Worm (Caenorhabditis elegans) whole organism, early embryonic: Measurements from ENCODE around the gene K06A1.2.

Experiments used
- B0310.2 ChIP-seq: sonication (generic microtip); optimal IDR thresholded peaks from 2 replicates; lab custom pipeline; 2016; ENCODE audit warnings: mild to moderate bottlenecking, missing genetic modification characterization, missing compliant biosample characterization
- F13C5.2 ChIP-seq: sonication (generic microtip); optimal IDR thresholded peaks from 2 replicates; lab custom pipeline; 2017; ENCODE audit warnings: mild to moderate bottlenecking, missing genetic modification characterization, inconsistent platforms, missing compliant biosample characterization
- aly-1 ChIP-seq: sonication (generic microtip); optimal IDR thresholded peaks from 2 replicates; lab custom pipeline; 2016; ENCODE audit warnings: missing genetic modification characterization, missing compliant biosample characterization
- ama-1 ChIP-seq: fragments of 150-350 bp; optimal IDR thresholded peaks from 2 replicates; lab custom pipeline; 2014
- ceh-13 ChIP-seq: fragments of 200-800 bp; sonication (Bioruptor generic); optimal IDR thresholded peaks from 2 replicates; lab custom pipeline; 2018; ENCODE audit warnings: mild to moderate bottlenecking, missing genetic modification characterization, missing compliant biosample characterization
- ceh-36 ChIP-seq: sonication (generic microtip); optimal IDR thresholded peaks from 2 replicates; lab custom pipeline; 2016; ENCODE audit warnings: missing genetic modification characterization, inconsistent platforms, missing compliant biosample characterization
- ets-7 ChIP-seq: sonication (generic microtip); optimal IDR thresholded peaks from 2 replicates; lab custom pipeline; 2016; ENCODE audit warnings: missing genotype, missing genetic modification characterization, missing compliant biosample characterization
- flt-1 ChIP-seq: fragments of 200-800 bp; sonication (Bioruptor generic); IDR thresholded peaks from 2 replicates; pipeline ENCODE4 v1.3.6; 2022; ENCODE audit warnings: missing genetic modification characterization, missing compliant biosample characterization
- hmbx-1 ChIP-seq: sonication (generic microtip); optimal IDR thresholded peaks from 2 replicates; lab custom pipeline; 2016; ENCODE audit warnings: mild to moderate bottlenecking, missing genetic modification characterization, missing compliant biosample characterization
- hmg-4 ChIP-seq: fragments of 200-800 bp; sonication (Bioruptor generic); optimal IDR thresholded peaks from 2 replicates; lab custom pipeline; 2018; ENCODE audit warnings: mild to moderate bottlenecking, missing genetic modification characterization, missing compliant biosample characterization
- hnd-1 ChIP-seq: sonication (generic microtip); optimal IDR thresholded peaks from 2 replicates; lab custom pipeline; 2016; ENCODE audit warnings: missing genetic modification characterization, missing compliant biosample characterization
- pes-1 ChIP-seq: fragments of 200-800 bp; sonication (Bioruptor generic); IDR thresholded peaks from 2 replicates; pipeline ENCODE4 v1.3.6; 2022; ENCODE audit warnings: missing genetic modification reagents, missing genetic modification characterization, missing compliant biosample characterization
- scrt-1 ChIP-seq: fragments of 200-800 bp; sonication (Bioruptor generic); IDR thresholded peaks from 2 replicates; pipeline ENCODE4 v1.3.6; 2022; ENCODE audit warnings: missing genetic modification characterization, missing compliant biosample characterization
- sea-1 ChIP-seq: fragments of 200-800 bp; sonication (Bioruptor generic); conservative IDR thresholded peaks from 2 replicates; pipeline ENCODE4 v1.3.6; 2022; ENCODE audit warnings: missing genetic modification characterization, missing compliant biosample characterization
- tbx-11 ChIP-seq: fragments of 200-800 bp; sonication (Bioruptor generic); IDR thresholded peaks from 2 replicates; pipeline ENCODE4 v1.3.6; 2022; ENCODE audit warnings: missing genetic modification characterization, missing compliant biosample characterization
- tbx-37 ChIP-seq: fragments of 200-800 bp; sonication (Bioruptor generic); conservative IDR thresholded peaks from 2 replicates; pipeline ENCODE4 v1.3.6; 2022; ENCODE audit warnings: missing genetic modification reagents, missing genetic modification characterization, missing compliant biosample characterization
- tra-4 ChIP-seq: sonication (generic microtip); optimal IDR thresholded peaks from 2 replicates; lab custom pipeline; 2017; ENCODE audit warnings: missing genetic modification characterization, missing compliant biosample characterization

Gene K06A1.2

DNA sequence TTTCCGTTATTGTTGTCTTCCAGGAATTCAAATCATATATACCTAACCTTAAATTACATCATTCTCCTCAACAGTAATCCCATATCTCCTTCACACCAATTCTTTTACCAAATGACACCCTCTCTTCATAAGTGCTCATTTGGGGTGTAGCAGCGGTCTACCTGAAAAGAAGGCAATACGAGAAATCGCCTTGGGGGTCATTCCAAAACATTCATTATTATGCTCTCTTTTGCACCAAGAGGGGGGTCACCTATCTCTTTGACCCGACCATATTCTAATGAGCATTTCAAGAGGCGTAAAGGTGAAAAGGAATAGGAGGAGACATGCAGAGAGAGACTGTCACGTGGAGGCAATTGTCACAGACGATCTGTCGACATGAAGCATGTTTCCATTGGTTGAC lies 7.0 kb upstream of the K06A1.2 start:
- TF ChIP-seq tbx-11 (GFP tag; lab: Robert Waterston, UW) = no peak
- TF ChIP-seq sea-1 (GFP tag; lab: Robert Waterston, UW) = no peak
- no peak for TF ChIP-seq tbx-37 (GFP tag; lab: Robert Waterston, UW)
- TF ChIP-seq ets-7 = no peak
- no peak for TF ChIP-seq hmg-4 (GFP tag; lab: Kevin White, UChicago)
- TF ChIP-seq hnd-1 (tag; lab: Kevin White, UChicago) = no peak
- no peak for TF ChIP-seq B0310.2 (tag; lab: Kevin White, UChicago)
- no peak for TF ChIP-seq F13C5.2 (tag; lab: Kevin White, UChicago)
- no peak for TF ChIP-seq flt-1
- no peak for TF ChIP-seq ama-1 (lab: Kevin White, UChicago)
- no peak for TF ChIP-seq pes-1 (GFP tag; lab: Robert Waterston, UW)
- TF ChIP-seq ceh-13 (GFP tag; lab: Kevin White, UChicago) = no peak
- no peak for TF ChIP-seq ceh-36
- TF ChIP-seq tra-4 (tag; lab: Kevin White, UChicago) = no peak
- TF ChIP-seq hmbx-1 = no peak
- no peak for TF ChIP-seq scrt-1 (GFP tag; lab: Robert Waterston, UW)
- no peak for TF ChIP-seq aly-1 (tag; lab: Kevin White, UChicago)

DNA sequence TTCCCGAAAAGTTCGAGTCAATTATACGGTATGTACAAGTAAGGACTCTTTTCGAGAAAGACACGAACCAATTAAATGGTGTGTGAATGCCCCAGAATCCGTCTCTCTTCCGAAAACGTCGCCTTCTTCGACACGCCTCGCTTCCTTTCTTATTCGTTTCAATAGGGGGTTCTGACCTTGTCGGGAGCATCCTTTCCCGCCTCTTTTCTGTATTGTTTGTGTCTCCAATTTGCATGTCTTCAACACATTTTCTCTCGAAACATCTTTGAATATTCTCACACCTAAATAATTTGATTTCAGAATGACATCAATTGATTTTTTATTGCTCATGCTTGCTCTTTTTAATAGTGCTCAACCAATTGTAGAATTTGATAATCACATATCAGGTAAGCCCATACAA lies 2.7 kb upstream of the K06A1.2 start, which contains the start of gene cutl-16:
Gene cutl-16 (plus strand): TSS at position 301 of the 400 bp plus-strand sequence.
- TF ChIP-seq tbx-37 (GFP tag; lab: Robert Waterston, UW) (no peak), tbx-11 (GFP tag; lab: Robert Waterston, UW) (no peak)

DNA sequence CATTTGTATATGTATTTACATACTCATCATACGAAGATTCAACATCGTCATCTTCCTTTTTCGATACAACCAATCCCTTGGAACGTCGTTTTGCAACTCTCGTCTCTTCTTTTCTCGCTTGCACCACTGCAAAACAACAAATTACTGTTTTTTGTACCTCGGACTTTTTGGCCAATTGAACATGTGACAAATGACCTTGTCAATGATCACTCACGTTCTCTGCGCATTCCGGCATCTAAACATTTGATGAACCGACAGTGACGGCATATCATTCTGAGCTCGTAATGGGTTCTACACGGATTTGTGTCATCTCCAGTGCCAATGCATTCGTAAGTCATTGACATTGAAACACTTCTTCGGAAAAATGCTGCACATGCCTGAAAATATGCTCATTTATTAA lies 4.4 kb downstream of the K06A1.2 start:
- TF ChIP-seq flt-1 (no peak), tbx-11 (GFP tag; lab: Robert Waterston, UW) (no peak), scrt-1 (GFP tag; lab: Robert Waterston, UW) (no peak), ama-1 (lab: Kevin White, UChicago) (no peak), sea-1 (GFP tag; lab: Robert Waterston, UW) (no peak), F13C5.2 (tag; lab: Kevin White, UChicago) (no peak), ets-7 (no peak), ceh-36 (no peak), tra-4 (tag; lab: Kevin White, UChicago) (no peak), pes-1 (GFP tag; lab: Robert Waterston, UW) (no peak), hnd-1 (tag; lab: Kevin White, UChicago) (no peak), tbx-37 (GFP tag; lab: Robert Waterston, UW) (no peak), B0310.2 (tag; lab: Kevin White, UChicago) (no peak), hmbx-1 (no peak)

DNA sequence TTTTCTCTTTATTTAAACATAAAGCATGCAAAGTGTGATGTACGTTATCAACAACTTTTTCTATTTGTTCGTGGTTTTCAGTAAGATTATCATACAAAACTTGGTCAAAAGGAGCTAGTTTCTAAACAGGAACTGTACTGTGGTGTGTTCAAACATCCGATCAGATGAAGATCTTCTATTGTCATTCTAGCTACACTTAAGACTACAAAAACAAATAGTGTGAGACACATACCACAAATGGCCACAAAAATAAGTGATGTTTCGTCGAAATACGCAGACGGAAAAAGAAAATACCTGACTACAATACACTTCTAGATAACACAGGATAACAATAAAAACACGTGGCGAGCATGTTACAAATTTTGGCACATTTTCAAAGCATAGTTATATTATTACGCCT lies 4.8 kb downstream of the K06A1.2 start:
- TF ChIP-seq pes-1 (GFP tag; lab: Robert Waterston, UW) (no peak), B0310.2 (tag; lab: Kevin White, UChicago) (no peak), ceh-13 (GFP tag; lab: Kevin White, UChicago) (no peak), tbx-37 (GFP tag; lab: Robert Waterston, UW) (no peak), aly-1 (tag; lab: Kevin White, UChicago) (no peak), ama-1 (lab: Kevin White, UChicago) (no peak), ets-7 (no peak), F13C5.2 (tag; lab: Kevin White, UChicago) (no peak), tbx-11 (GFP tag; lab: Robert Waterston, UW) (no peak), ceh-36 (no peak), hmg-4 (GFP tag; lab: Kevin White, UChicago) (no peak), sea-1 (GFP tag; lab: Robert Waterston, UW) (no peak), hmbx-1 (no peak)

DNA sequence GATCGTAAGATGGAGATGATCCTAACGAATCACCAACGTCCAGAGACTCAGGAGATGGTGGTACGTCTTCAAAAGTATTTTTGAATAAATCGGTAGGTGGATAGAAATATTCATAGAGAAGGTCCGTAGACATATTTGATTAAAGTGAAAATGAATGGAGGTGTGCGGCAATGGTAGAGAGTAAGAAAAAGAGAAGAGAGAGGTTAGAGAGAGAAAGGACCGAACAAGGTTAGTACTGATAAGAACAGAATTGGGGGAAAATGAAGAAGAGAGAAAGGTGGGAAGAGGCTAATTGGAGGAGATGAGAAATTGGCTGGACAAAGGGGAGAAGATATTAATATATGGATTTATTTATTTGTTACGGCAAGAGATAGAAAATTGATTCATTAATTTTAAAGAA lies 5.8 kb downstream of the K06A1.2 start, which contains the start of gene nhr-22:
Gene nhr-22 (minus strand): TSS at position 137 of the 400 bp plus-strand sequence.
- TF ChIP-seq flt-1 = no peak
- TF ChIP-seq ceh-36 = no peak

DNA sequence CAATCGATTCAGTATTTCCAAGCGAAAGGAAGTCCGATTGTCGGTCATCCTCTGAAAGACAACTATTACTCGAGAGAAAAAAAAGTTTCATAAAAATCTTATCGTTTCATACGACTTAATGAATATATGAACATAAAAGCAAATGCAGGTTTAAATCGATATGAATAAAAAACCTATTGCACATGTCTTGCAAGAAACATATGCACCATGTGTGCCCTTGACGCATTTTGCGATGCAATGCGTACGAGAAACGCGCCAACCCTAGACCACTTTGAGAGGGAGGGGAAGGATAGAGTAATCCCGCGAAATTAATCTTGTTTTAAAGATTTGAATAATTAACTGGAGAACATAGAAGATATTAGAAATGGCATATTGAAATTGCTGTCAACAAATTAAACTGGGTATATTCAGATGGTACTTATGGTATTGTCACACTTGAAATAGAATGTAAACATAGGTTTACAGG lies 9.6 kb downstream of the K06A1.2 start, which contains the start of gene atg-16.2:
Gene atg-16.2 (minus strand): TSS at position 51 of the 466 bp plus-strand sequence.
- TF ChIP-seq ama-1 (lab: Kevin White, UChicago) (no peak), ceh-36 (peak; percentile 11)

DNA sequence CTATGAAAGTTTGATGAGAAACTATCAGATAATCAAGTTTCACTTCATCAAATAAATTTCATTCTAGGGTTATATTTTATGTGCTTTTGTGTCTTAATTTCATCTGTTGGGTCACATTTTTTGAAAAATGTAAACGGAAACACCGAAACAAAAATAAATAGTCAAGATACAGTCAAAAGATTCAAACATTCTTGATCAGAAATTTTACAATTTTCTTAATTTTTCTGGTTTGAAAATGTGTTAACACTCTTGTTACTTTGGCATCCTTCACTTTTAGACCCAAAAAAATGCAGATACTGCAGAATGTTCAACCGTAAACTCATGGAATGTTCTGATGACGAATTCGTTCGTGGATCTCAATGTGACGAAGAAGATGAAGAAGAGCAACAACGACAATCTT lies 10.9 kb downstream of the K06A1.2 start, which contains the start of gene aptf-1:
Gene aptf-1 (plus strand): TSS at position 301 of the 400 bp plus-strand sequence.
- TF ChIP-seq tbx-37 (GFP tag; lab: Robert Waterston, UW) (no peak), tbx-11 (GFP tag; lab: Robert Waterston, UW) (no peak), scrt-1 (GFP tag; lab: Robert Waterston, UW) (no peak), aly-1 (tag; lab: Kevin White, UChicago) (no peak), ama-1 (lab: Kevin White, UChicago) (no peak), B0310.2 (tag; lab: Kevin White, UChicago) (no peak), hnd-1 (tag; lab: Kevin White, UChicago) (no peak), pes-1 (GFP tag; lab: Robert Waterston, UW) (no peak), hmbx-1 (no peak), ets-7 (no peak), ceh-13 (GFP tag; lab: Kevin White, UChicago) (no peak), hmg-4 (GFP tag; lab: Kevin White, UChicago) (no peak), F13C5.2 (tag; lab: Kevin White, UChicago) (no peak)

DNA sequence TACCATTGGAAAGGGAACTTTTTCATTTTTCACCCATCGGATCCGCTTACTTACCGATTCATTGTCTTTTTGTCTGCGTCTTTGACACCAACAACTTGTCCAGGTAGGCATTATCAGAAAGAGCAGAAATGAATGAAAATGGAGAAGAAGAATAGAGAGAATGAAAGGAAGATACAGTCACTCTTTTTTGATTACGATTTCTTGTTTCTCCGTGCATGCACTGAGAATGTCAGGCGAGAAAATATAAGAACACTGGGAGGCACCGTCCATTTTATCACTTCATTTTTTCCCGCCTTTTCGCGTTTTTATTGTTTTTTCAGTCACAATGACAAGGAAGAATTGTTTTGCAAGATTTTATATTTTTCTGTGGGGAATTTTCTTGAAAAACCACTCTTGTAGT lies 25.5 kb downstream of the K06A1.2 start:
- TF ChIP-seq ama-1 (lab: Kevin White, UChicago) (no peak), hmg-4 (GFP tag; lab: Kevin White, UChicago) (no peak), pes-1 (GFP tag; lab: Robert Waterston, UW) (no peak), ets-7 (no peak), B0310.2 (tag; lab: Kevin White, UChicago) (no peak), hmbx-1 (no peak), flt-1 (no peak), hnd-1 (tag; lab: Kevin White, UChicago) (no peak), tbx-11 (GFP tag; lab: Robert Waterston, UW) (no peak), ceh-13 (GFP tag; lab: Kevin White, UChicago) (no peak), aly-1 (tag; lab: Kevin White, UChicago) (no peak), F13C5.2 (tag; lab: Kevin White, UChicago) (no peak), sea-1 (GFP tag; lab: Robert Waterston, UW) (no peak), tbx-37 (GFP tag; lab: Robert Waterston, UW) (no peak), tra-4 (tag; lab: Kevin White, UChicago) (no peak), scrt-1 (GFP tag; lab: Robert Waterston, UW) (no peak), ceh-36 (no peak)
